Worm (Caenorhabditis elegans): ENCODE data around the gene Y17G7B.21.

Y17G7B.21 gene

DNA sequence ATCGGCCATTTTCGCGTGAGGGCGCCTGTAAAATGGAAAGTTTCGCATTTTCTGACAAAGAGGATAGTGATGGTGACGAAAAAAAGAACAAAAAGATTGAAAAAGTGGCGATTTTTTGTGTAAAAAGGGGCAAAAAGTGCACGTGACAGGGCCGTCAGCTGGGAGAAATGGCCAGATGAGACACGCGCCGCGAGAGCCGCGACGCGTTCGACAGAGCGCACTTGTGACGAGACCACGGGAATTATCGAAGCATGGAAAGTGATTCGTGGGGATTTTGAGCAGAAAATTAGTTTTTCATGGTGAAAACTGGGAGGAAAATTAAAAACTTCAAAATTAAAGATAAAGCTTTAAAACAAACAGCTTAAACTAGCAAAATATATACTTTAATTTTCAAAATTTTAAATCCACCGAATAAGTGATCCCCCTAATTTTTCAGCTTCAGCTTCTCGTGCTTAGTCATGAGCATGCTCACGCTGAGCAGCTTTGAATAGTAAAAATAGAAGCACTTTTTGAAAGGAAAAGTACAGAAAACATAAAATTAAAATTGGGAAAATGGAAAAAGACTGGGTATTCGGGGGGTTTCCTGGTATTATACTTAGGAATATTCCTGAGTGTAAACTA lies 9.8 kb downstream of the Y17G7B.21 start, which contains the start of gene W03C9.5 (continued):
- TF ChIP-seq akir-1 (GFP tag; optimal IDR thresholded peaks at IDR 0.05) = peak; percentile 14
- peak; percentile 29 for TF ChIP-seq F52B5.7 (tag; optimal IDR thresholded peaks at IDR 0.05)
- TF ChIP-seq F57C9.4 (tag; optimal IDR thresholded peaks at IDR 0.05) = no peak
- no peak for TF ChIP-seq hlh-26 (GFP tag; conservative IDR thresholded peaks at IDR 0.05)
- TF ChIP-seq let-526 (GFP tag; IDR thresholded peaks at IDR 0.05) = peak; percentile 86
- TF ChIP-seq hmg-1.2 (GFP tag; IDR thresholded peaks at IDR 0.05) = peak; percentile 56
- peak; percentile 78 for TF ChIP-seq lin-54 (GFP tag; optimal IDR thresholded peaks at IDR 0.05)
- no peak for TF ChIP-seq ccch-3 (GFP tag; optimal IDR thresholded peaks at IDR 0.05)
- TF ChIP-seq ama-1 (optimal IDR thresholded peaks at IDR 0.05) = no peak
- no peak for TF ChIP-seq ama-1 (GFP tag; optimal IDR thresholded peaks at IDR 0.05)
- TF ChIP-seq madf-6 (GFP tag; IDR thresholded peaks at IDR 0.05) = peak; percentile 51; the same call in 1 of the 2 replicates
- TF ChIP-seq hrde-1 (tag; optimal IDR thresholded peaks at IDR 0.05; ENCODE audit: borderline replicate concordance) = no peak
- TF ChIP-seq ceh-91 (GFP tag; IDR thresholded peaks at IDR 0.05) = peak; percentile 80
- peak; percentile 14; the same call in 1 of the 2 replicates for TF ChIP-seq Y79H2A.3 (GFP tag; conservative IDR thresholded peaks at IDR 0.05)
- TF ChIP-seq B0261.1 (tag; optimal IDR thresholded peaks at IDR 0.05) = peak; percentile 31
- TF ChIP-seq snpc-3.4 (tag; optimal IDR thresholded peaks at IDR 0.05) = no peak
- peak; percentile 42; the same call in 1 of the 2 replicates for TF ChIP-seq B0019.2 (GFP tag; conservative IDR thresholded peaks at IDR 0.05)
- TF ChIP-seq madf-3 (GFP tag; IDR thresholded peaks at IDR 0.05) = peak; percentile 100
- no peak for TF ChIP-seq nhr-27 (tag; optimal IDR thresholded peaks at IDR 0.05)
- TF ChIP-seq snpc-4 (GFP tag; optimal IDR thresholded peaks at IDR 0.05) = no peak
- peak; percentile 52 to 74 (median 67) for TF ChIP-seq snpc-4 (tag; optimal IDR thresholded peaks at IDR 0.05)
- TF ChIP-seq hmg-20 (GFP tag; IDR thresholded peaks at IDR 0.05) = no peak
- peak; percentile 97 for TF ChIP-seq K12H6.12 (tag; optimal IDR thresholded peaks at IDR 0.05)
- peak; percentile 99 for TF ChIP-seq ceh-100 (GFP tag; IDR thresholded peaks at IDR 0.05)
- peak; percentile 39 for TF ChIP-seq ztf-3 (GFP tag; optimal IDR thresholded peaks at IDR 0.05)
- TF ChIP-seq K11D2.4 (GFP tag; IDR thresholded peaks at IDR 0.05) = peak; percentile 92
- peak; percentile 60; the same call in 1 of the 2 replicates for TF ChIP-seq C17E4.6 (GFP tag; IDR thresholded peaks at IDR 0.05)
- no peak for TF ChIP-seq mes-4 (tag; optimal IDR thresholded peaks at IDR 0.05)
- no peak for TF ChIP-seq rpc-1 (optimal IDR thresholded peaks at IDR 0.05)
- TF ChIP-seq rpc-1 (tag; optimal IDR thresholded peaks at IDR 0.05) = no peak
- TF ChIP-seq snpc-1.1 (tag; optimal IDR thresholded peaks at IDR 0.05; ENCODE audit: insufficient read depth) = no peak
- TF ChIP-seq attf-3 (GFP tag; conservative IDR thresholded peaks at IDR 0.05) = peak; percentile 81
- no peak for TF ChIP-seq hlh-12 (tag; optimal IDR thresholded peaks at IDR 0.05)
- TF ChIP-seq ZK185.1 (tag; optimal IDR thresholded peaks at IDR 0.05; ENCODE audit: poor library complexity, severe bottlenecking) = peak; percentile 71
- TF ChIP-seq ceh-40 (GFP tag; IDR thresholded peaks at IDR 0.05) = no peak
- TF ChIP-seq xnd-1 (tag; optimal IDR thresholded peaks at IDR 0.05) = no peak
- TF ChIP-seq ceh-79 (tag; optimal IDR thresholded peaks at IDR 0.05) = no peak
- peak; percentile 98 for TF ChIP-seq mcd-1 (GFP tag; IDR thresholded peaks at IDR 0.05)
- no peak for TF ChIP-seq ztf-22 (GFP tag; optimal IDR thresholded peaks at IDR 0.05)
- peak; percentile 88 for TF ChIP-seq pha-4 (tag; optimal IDR thresholded peaks at IDR 0.05)
- TF ChIP-seq B0336.3 (GFP tag; IDR thresholded peaks at IDR 0.05) = peak; percentile 51; the same call in 1 of the 2 replicates
- TF ChIP-seq Y53G8AR.9 (GFP tag; conservative IDR thresholded peaks at IDR 0.05) = peak; percentile 85
- TF ChIP-seq bed-2 (GFP tag; IDR thresholded peaks at IDR 0.05) = peak; percentile 54; the same call in 1 of the 2 replicates
- TF ChIP-seq ztf-28 (GFP tag; IDR thresholded peaks at IDR 0.05) = peak; percentile 93
- peak; percentile 18 for TF ChIP-seq unc-62 (GFP tag; optimal IDR thresholded peaks at IDR 0.05)
- no peak; the same call in 1 of the 2 replicates for TF ChIP-seq C06A6.2 (GFP tag; conservative IDR thresholded peaks at IDR 0.05)
- TF ChIP-seq let-607 (tag; optimal IDR thresholded peaks at IDR 0.05) = peak; percentile 57 to 75
- TF ChIP-seq D2030.7 (GFP tag; IDR thresholded peaks at IDR 0.05) = peak; percentile 79

Data from whole organism, young adult.